Fruit fly (Drosophila melanogaster) whole organism, wandering third instar larva: ENCODE data around the gene tal-2A.

Experiments used
- Abd-B ChIP-seq: fragments of >200 bp; optimal IDR thresholded peaks from 2 replicates; lab custom pipeline; 2017; ENCODE audit warnings: missing biosample characterization, missing genetic modification characterization
- CG32264 ChIP-seq: fragments of 200-800 bp; sonication (Bioruptor generic); optimal IDR thresholded peaks from 2 replicates; lab custom pipeline; 2016; ENCODE audit warnings: missing biosample characterization, missing genetic modification characterization
- CG9705 ChIP-seq: fragments of 200-800 bp; sonication (Bioruptor generic); optimal IDR thresholded peaks from 2 replicates; lab custom pipeline; 2018; ENCODE audit warnings: missing biosample characterization, mild to moderate bottlenecking, missing genetic modification characterization
- CrebA ChIP-seq: fragments of 200-800 bp; sonication (Bioruptor generic); optimal IDR thresholded peaks from 2 replicates; lab custom pipeline; 2016; ENCODE audit warnings: missing biosample characterization, mild to moderate bottlenecking, missing genetic modification characterization, borderline replicate concordance
- Dfd ChIP-seq: fragments of >200 bp; optimal IDR thresholded peaks from 2 replicates; lab custom pipeline; 2017; ENCODE audit warnings: missing biosample characterization, missing genetic modification characterization
- Dif ChIP-seq: fragments of 200-275, 200-300 bp; sonication (Bioruptor generic); optimal IDR thresholded peaks from 2 replicates; lab custom pipeline; 2018; ENCODE audit warnings: missing biosample characterization, missing genetic modification characterization; ENCODE audit not compliant: partially characterized antibody
- GATAd ChIP-seq: sonication (Bioruptor generic); optimal IDR thresholded peaks from 2 replicates; lab custom pipeline; 2016; ENCODE audit warnings: missing biosample characterization, missing genetic modification characterization
- HLH106 ChIP-seq: fragments of 200-800 bp; optimal IDR thresholded peaks from 3 replicates; lab custom pipeline; 2019; ENCODE audit warnings: missing biosample characterization, mild to moderate bottlenecking, missing genetic modification characterization, moderate library complexity
- Hnf4 ChIP-seq: fragments of 200-800 bp; sonication (Bioruptor generic); optimal IDR thresholded peaks from 2 replicates; lab custom pipeline; 2016; ENCODE audit warnings: missing biosample characterization, mild to moderate bottlenecking, missing genetic modification characterization
- Hr78 ChIP-seq: fragments of >200 bp; optimal IDR thresholded peaks from 2 replicates; lab custom pipeline; 2017; ENCODE audit warnings: missing biosample characterization, missing genetic modification characterization
- Hr83 ChIP-seq: fragments of 200-300 bp; sonication (Bioruptor generic); optimal IDR thresholded peaks from 2 replicates; lab custom pipeline; 2016; ENCODE audit warnings: missing biosample characterization, mild to moderate bottlenecking, missing genetic modification characterization, moderate library complexity; ENCODE audit not compliant: poor library complexity, severe bottlenecking
- Jra ChIP-seq: sonication (Bioruptor generic); optimal IDR thresholded peaks from 2 replicates; lab custom pipeline; 2016; ENCODE audit warnings: missing biosample characterization, missing genetic modification characterization
- Mio ChIP-seq: sonication (Bioruptor generic); optimal IDR thresholded peaks from 2 replicates; lab custom pipeline; 2016; ENCODE audit warnings: missing biosample characterization, missing genetic modification characterization
- Myc ChIP-seq: fragments of >200 bp; optimal IDR thresholded peaks from 2 replicates; lab custom pipeline; 2017
- N ChIP-seq: fragments of >200 bp; optimal IDR thresholded peaks from 2 replicates; lab custom pipeline; 2018; ENCODE audit warnings: missing biosample characterization, missing external identifiers, missing genetic modification characterization
- OdsH ChIP-seq: fragments of 200-800 bp; sonication (Bioruptor generic); optimal IDR thresholded peaks from 2 replicates; lab custom pipeline; 2016; ENCODE audit warnings: missing biosample characterization, mild to moderate bottlenecking, missing genetic modification characterization
- Rel ChIP-seq, 2 experiments: fragments of 200-800 bp; sonication (Bioruptor generic) in 1 of 2; optimal IDR thresholded peaks; 2 replicates in 1 of 2; 3 replicates in 1 of 2; lab custom pipeline; 2016 to 2019; ENCODE audit warnings: mild to moderate bottlenecking in 2 of 2, missing biosample characterization in 2 of 2, missing genetic modification characterization in 2 of 2, moderate library complexity in 1 of 2
- Sp1 ChIP-seq: fragments of 200-800 bp; sonication (Bioruptor generic); optimal IDR thresholded peaks from 3 replicates; lab custom pipeline; 2019; ENCODE audit warnings: missing biosample characterization, mild to moderate bottlenecking, missing genetic modification characterization, moderate library complexity
- Vsx2 ChIP-seq: fragments of 200-300, 225-300 bp; sonication (Bioruptor generic); optimal IDR thresholded peaks from 2 replicates; lab custom pipeline; 2018; ENCODE audit warnings: missing biosample characterization, missing genetic modification characterization; ENCODE audit not compliant: partially characterized antibody
- br ChIP-seq: fragments of 200-800 bp; sonication (Bioruptor generic); optimal IDR thresholded peaks from 2 replicates; lab custom pipeline; 2016; ENCODE audit warnings: missing biosample characterization, missing genetic modification characterization
- brk ChIP-seq: fragments of 200-800 bp; sonication (Bioruptor generic); optimal IDR thresholded peaks from 2 replicates; lab custom pipeline; 2016; ENCODE audit warnings: missing biosample characterization, mild to moderate bottlenecking, missing genetic modification characterization
- dl ChIP-seq, 2 experiments: fragments of 175-275, 200-275 bp in 1 of 2; fragments of 200-275 bp in 1 of 2; sonication (Bioruptor generic); optimal IDR thresholded peaks; lab custom pipeline; 2018; ENCODE audit warnings: mild to moderate bottlenecking in 2 of 2, missing biosample characterization in 2 of 2, missing genetic modification characterization in 2 of 2, moderate library complexity in 2 of 2; ENCODE audit not compliant: partially characterized antibody in 2 of 2, insufficient read depth in 1 of 2
- dmrt93B ChIP-seq: fragments of 200-800 bp; sonication (Bioruptor generic); optimal IDR thresholded peaks from 2 replicates; lab custom pipeline; 2018; ENCODE audit warnings: missing biosample characterization, mild to moderate bottlenecking, missing genetic modification characterization
- dsf ChIP-seq: sonication (Bioruptor generic); optimal IDR thresholded peaks from 2 replicates; lab custom pipeline; 2016; ENCODE audit warnings: missing biosample characterization, missing genetic modification characterization, borderline replicate concordance
- ey ChIP-seq: fragments of 200-800 bp; sonication (Bioruptor generic); optimal IDR thresholded peaks from 2 replicates; lab custom pipeline; 2016; ENCODE audit warnings: missing biosample characterization, missing genetic modification characterization
- foxo ChIP-seq, 2 experiments: fragments of 200-800 bp; sonication (Bioruptor generic); optimal IDR thresholded peaks; 2 replicates in 1 of 2; 3 replicates in 1 of 2; lab custom pipeline; 2016 to 2017; ENCODE audit warnings: missing biosample characterization in 2 of 2, missing genetic modification characterization in 2 of 2
- fru ChIP-seq: fragments of 200-800 bp; sonication (Bioruptor generic); optimal IDR thresholded peaks from 3 replicates; lab custom pipeline; 2016; ENCODE audit warnings: missing biosample characterization, mild to moderate bottlenecking, missing genetic modification characterization
- h ChIP-seq: fragments of 200-800 bp; sonication (Bioruptor generic); optimal IDR thresholded peaks from 3 replicates; lab custom pipeline; 2016; ENCODE audit warnings: missing biosample characterization, mild to moderate bottlenecking, missing genetic modification characterization
- jim ChIP-seq: fragments of 175-275, 200-325 bp; sonication (Bioruptor generic); optimal IDR thresholded peaks from 2 replicates; lab custom pipeline; 2016; ENCODE audit warnings: missing biosample characterization, mild to moderate bottlenecking, missing genetic modification characterization
- lola ChIP-seq: fragments of >200 bp; optimal IDR thresholded peaks from 2 replicates; lab custom pipeline; 2017; ENCODE audit warnings: missing biosample characterization, missing genetic modification characterization
- pan ChIP-seq: fragments of >200 bp; optimal IDR thresholded peaks from 2 replicates; lab custom pipeline; 2017
- psq ChIP-seq: fragments of 200-800 bp; sonication (Bioruptor generic); optimal IDR thresholded peaks from 3 replicates; lab custom pipeline; 2017; ENCODE audit warnings: missing biosample characterization, mild to moderate bottlenecking, missing genetic modification characterization, moderate library complexity
- rgr ChIP-seq: fragments of 200-800 bp; sonication (Bioruptor generic); optimal IDR thresholded peaks from 3 replicates; lab custom pipeline; 2016; ENCODE audit warnings: missing biosample characterization, mild to moderate bottlenecking, missing genetic modification characterization
- sage ChIP-seq: fragments of 200-800 bp; sonication (Bioruptor generic); optimal IDR thresholded peaks from 2 replicates; lab custom pipeline; 2016; ENCODE audit warnings: missing biosample characterization, mild to moderate bottlenecking, missing genetic modification characterization
- sv ChIP-seq: fragments of 200-800 bp; sonication (Bioruptor generic); optimal IDR thresholded peaks from 3 replicates; lab custom pipeline; 2016; ENCODE audit warnings: missing biosample characterization, missing genetic modification characterization
- tai ChIP-seq: sonication (Bioruptor generic); optimal IDR thresholded peaks from 2 replicates; lab custom pipeline; 2016; ENCODE audit warnings: missing biosample characterization, missing genetic modification characterization
- usp ChIP-seq: fragments of >200 bp; optimal IDR thresholded peaks from 2 replicates; lab custom pipeline; 2017; ENCODE audit warnings: missing biosample characterization, missing genetic modification characterization
- woc ChIP-seq: sonication (Bioruptor generic); optimal IDR thresholded peaks from 2 replicates; lab custom pipeline; 2016; ENCODE audit warnings: missing biosample characterization, mild to moderate bottlenecking, missing genetic modification characterization

tal-2A gene

dm6 chr3R:13837807-13838206 is 24.9 kb downstream of the tal-2A start, which contains the start of gene Nsf2 (continued):
- TF ChIP-seq Vsx2: peak; percentile 66

dm6 chr3R:13839883-13840412 is 27.0 kb downstream of the tal-2A start, which contains the start of gene CG31495:
CG31495 (minus strand) TSS chr3R:13839934.
- TF ChIP-seq Hnf4 (GFP tag; lab: Kevin White, UChicago): peak; percentile 44
- TF ChIP-seq N (GFP tag; lab: Kevin White, UChicago): peak; percentile 67
- no peak for TF ChIP-seq br
- TF ChIP-seq HLH106 (tag; lab: Kevin White, UChicago): peak; percentile 20
- no peak for TF ChIP-seq woc (GFP tag; lab: Kevin White, UChicago)
- no peak for TF ChIP-seq psq (GFP tag; lab: Kevin White, UChicago)
- no peak for TF ChIP-seq CG9705 (GFP tag; lab: Kevin White, UChicago)
- TF ChIP-seq tai (GFP tag; lab: Kevin White, UChicago): no peak
- TF ChIP-seq GATAd (GFP tag; lab: Kevin White, UChicago): peak; percentile 4
- TF ChIP-seq Jra (GFP tag; lab: Kevin White, UChicago): no peak
- TF ChIP-seq dsf: no peak
- TF ChIP-seq Vsx2: peak; percentile 42
- no peak for TF ChIP-seq Sp1 (GFP tag; lab: Kevin White, UChicago)
- no peak for TF ChIP-seq OdsH (GFP tag; lab: Kevin White, UChicago)
- TF ChIP-seq Hr78: peak; percentile 41
- peak; percentile 41 for TF ChIP-seq brk (GFP tag; lab: Kevin White, UChicago)
- TF ChIP-seq dmrt93B (GFP tag; lab: Kevin White, UChicago): no peak
- no peak for TF ChIP-seq ey (GFP tag; lab: Kevin White, UChicago)
- TF ChIP-seq foxo (GFP tag; optimal IDR thresholded peaks at IDR 0.05; lab: Kevin White, UChicago): no peak
- TF ChIP-seq Hr83 (GFP tag; lab: Kevin White, UChicago): no peak
- TF ChIP-seq Dfd (GFP tag; lab: Kevin White, UChicago): no peak
- TF ChIP-seq pan (lab: Kevin White, UChicago): no peak
- no peak for TF ChIP-seq Myc (lab: Kevin White, UChicago)

DNA sequence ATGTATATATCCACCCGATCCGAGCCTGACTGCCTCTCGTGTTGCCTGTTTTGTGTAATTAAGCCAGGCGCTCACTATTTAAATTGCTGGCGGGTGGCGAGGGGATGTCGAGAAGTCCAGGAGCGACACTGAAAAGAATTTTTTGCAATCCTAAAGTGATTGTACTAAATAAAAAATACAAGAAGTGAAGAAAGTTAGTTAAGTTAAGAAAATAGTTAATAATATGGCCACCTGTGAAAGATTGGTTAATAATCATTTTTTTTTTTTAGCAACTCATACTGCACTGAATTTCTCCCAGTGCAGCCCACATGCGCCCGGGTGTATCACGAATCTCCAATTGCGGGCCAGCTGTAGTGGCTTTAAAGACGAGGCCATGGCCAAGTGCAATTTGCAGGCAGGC is 28.0 kb downstream of the tal-2A start:
- TF ChIP-seq br (peak; percentile 61), brk (GFP tag; lab: Kevin White, UChicago) (peak; percentile 7), CG32264 (GFP tag; lab: Kevin White, UChicago) (no peak), pan (lab: Kevin White, UChicago) (no peak), tai (GFP tag; lab: Kevin White, UChicago) (no peak), GATAd (GFP tag; lab: Kevin White, UChicago) (peak; percentile 24), Hr78 (no peak), usp (GFP tag; lab: Kevin White, UChicago) (no peak), Mio (no peak), Dif (GFP tag; lab: Kevin White, UChicago) (no peak), Abd-B (GFP tag; lab: Kevin White, UChicago) (no peak), CrebA (GFP tag; lab: Kevin White, UChicago) (no peak), rgr (GFP tag; lab: Kevin White, UChicago) (peak; percentile 73), ey (GFP tag; lab: Kevin White, UChicago) (peak; percentile 65), Sp1 (GFP tag; lab: Kevin White, UChicago) (peak; percentile 66), h (GFP tag; lab: Kevin White, UChicago) (peak; percentile 80), sage (GFP tag; lab: Kevin White, UChicago) (no peak), jim (GFP tag; lab: Kevin White, UChicago) (no peak), dl (GFP tag; optimal IDR thresholded peaks at IDR 0.05; lab: Kevin White, UChicago; ENCODE audit: insufficient read depth in 1 of 2, partially characterized antibody in 2 of 2) (no peak), psq (GFP tag; lab: Kevin White, UChicago) (peak; percentile 55), Dfd (GFP tag; lab: Kevin White, UChicago) (no peak), lola (GFP tag; lab: Kevin White, UChicago) (no peak), Rel (GFP tag; optimal IDR thresholded peaks at IDR 0.05; lab: Kevin White, UChicago) (no peak), Rel (tag; optimal IDR thresholded peaks at IDR 0.05; lab: Kevin White, UChicago) (no peak), fru (GFP tag; lab: Kevin White, UChicago) (peak; percentile 65), HLH106 (tag; lab: Kevin White, UChicago) (peak; percentile 63), dmrt93B (GFP tag; lab: Kevin White, UChicago) (peak; percentile 6), woc (GFP tag; lab: Kevin White, UChicago) (peak; percentile 28), Hr83 (GFP tag; lab: Kevin White, UChicago) (no peak), Jra (GFP tag; lab: Kevin White, UChicago) (peak; percentile 15), Hnf4 (GFP tag; lab: Kevin White, UChicago) (peak; percentile 39), Vsx2 (no peak), N (GFP tag; lab: Kevin White, UChicago) (no peak), dsf (no peak), sv (GFP tag; lab: Kevin White, UChicago) (no peak), foxo (GFP tag; optimal IDR thresholded peaks at IDR 0.05; lab: Kevin White, UChicago) (peak in 1 of 2 experiments; percentile 68), CG9705 (GFP tag; lab: Kevin White, UChicago) (peak; percentile 21), Myc (lab: Kevin White, UChicago) (no peak), OdsH (GFP tag; lab: Kevin White, UChicago) (peak; percentile 62)
